Worm (Caenorhabditis elegans): ENCODE measurements around the gene sdz-35.

- TF ChIP-seq scrt-1 (GFP tag; IDR thresholded peaks at IDR 0.05) (no peak), sea-1 (GFP tag; conservative IDR thresholded peaks at IDR 0.05) (no peak), aly-1 (tag; optimal IDR thresholded peaks at IDR 0.05) (no peak), tbx-11 (GFP tag; IDR thresholded peaks at IDR 0.05) (no peak), tbx-37 (GFP tag; conservative IDR thresholded peaks at IDR 0.05) (no peak), hmbx-1 (tag; optimal IDR thresholded peaks at IDR 0.05) (no peak), ama-1 (optimal IDR thresholded peaks at IDR 0.05) (no peak), ceh-13 (GFP tag; optimal IDR thresholded peaks at IDR 0.05) (no peak), tra-4 (tag; optimal IDR thresholded peaks at IDR 0.05) (no peak)
Observed at ce11 chrII:3196966-3197365, 11.6 kb downstream of the sdz-35 start, which contains the start of gene gcy-15.
